Fruit fly (Drosophila melanogaster) S2 (cell line): ENCODE data around the gene CG13766.

Source experiments
- CG8478 ChIP-seq: fragments of >200 bp; optimal IDR thresholded peaks from 2 replicates; lab custom pipeline; 2018
- CTCF ChIP-seq, 2 experiments: fragments of >200 bp; optimal IDR thresholded peaks; 2 replicates each; lab custom pipeline; 2018

DNA sequence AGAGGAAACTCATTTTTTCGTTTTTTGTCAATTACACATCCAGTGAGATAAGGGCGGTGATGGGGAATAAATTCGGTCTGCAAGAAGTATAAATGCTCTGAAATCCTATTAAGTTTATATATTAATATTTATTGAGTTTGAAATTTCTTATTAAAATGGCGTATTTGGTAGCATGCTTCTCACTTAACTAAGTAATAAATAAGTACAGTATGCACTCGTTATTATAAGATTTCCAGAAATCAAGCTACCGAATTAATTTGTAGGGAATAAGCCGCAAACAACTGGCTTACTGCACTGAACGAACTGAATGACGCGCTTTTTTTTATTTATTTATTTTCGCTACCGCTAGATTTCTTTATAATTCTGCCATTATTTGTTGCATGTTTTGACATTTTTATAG lies 14.5 kb downstream of the CG13766 start:
- TF ChIP-seq CTCF (optimal IDR thresholded peaks at IDR 0.05; lab: Kevin White, UChicago), result no peak
- TF ChIP-seq CG8478 (lab: Kevin White, UChicago), result no peak
